Fruit fly (Drosophila melanogaster): ENCODE results near the gene Cpr72Ea.

The Cpr72Ea gene

dm6 chr3L:16392874-16393273 is 30.5 kb downstream of the Cpr72Ea start (continued):
- TF ChIP-seq CG11696 (GFP tag; IDR thresholded peaks at IDR 0.05) = no peak

- TF ChIP-seq Ets65A (GFP tag) (no peak), CG6272 (GFP tag; IDR thresholded peaks at IDR 0.05) (no peak), lbe (GFP tag; optimal IDR thresholded peaks at IDR 0.05) (no peak), Optix (GFP tag; IDR thresholded peaks at IDR 0.05) (no peak), hbn (GFP tag; IDR thresholded peaks at IDR 0.05; ENCODE audit: partially characterized antibody) (no peak), Dfd (GFP tag; optimal IDR thresholded peaks at IDR 0.05) (no peak), pita (GFP tag; optimal IDR thresholded peaks at IDR 0.05) (no peak), sim (GFP tag; IDR thresholded peaks at IDR 0.05) (no peak), CG11560 (tag; IDR thresholded peaks at IDR 0.05) (no peak), nau (GFP tag; optimal IDR thresholded peaks at IDR 0.05) (no peak), aop (GFP tag; IDR thresholded peaks at IDR 0.05) (no peak), tll (GFP tag; optimal IDR thresholded peaks at IDR 0.05) (no peak), CG14710 (tag; optimal IDR thresholded peaks at IDR 0.05) (no peak), hkb (optimal IDR thresholded peaks at IDR 0.05) (no peak), hkb (GFP tag; IDR thresholded peaks at IDR 0.05) (0 out of 2 replicates have a peak, but pooled peaks have one; percentile 8), CG4617 (GFP tag; optimal IDR thresholded peaks at IDR 0.05; ENCODE audit: borderline replicate concordance) (no peak), jumu (GFP tag; optimal IDR thresholded peaks at IDR 0.05) (no peak), schlank (tag; optimal IDR thresholded peaks at IDR 0.05) (no peak), ac (GFP tag; optimal IDR thresholded peaks at IDR 0.05) (no peak), inv (GFP tag; IDR thresholded peaks at IDR 0.05; ENCODE audit: partially characterized antibody) (no peak), CG4328 (GFP tag; optimal IDR thresholded peaks at IDR 0.05) (no peak), zen (tag; optimal IDR thresholded peaks at IDR 0.05) (peak; percentile 11), BEAF-32 (GFP tag; optimal IDR thresholded peaks at IDR 0.05) (no peak), NFAT (GFP tag; IDR thresholded peaks at IDR 0.05) (0 out of 2 replicates have a peak, but pooled peaks have one; percentile 4), CG2875 (GFP tag; optimal IDR thresholded peaks at IDR 0.05) (no peak), lab (GFP tag; optimal IDR thresholded peaks at IDR 0.05) (peak; percentile 22), CG10321 (GFP tag; IDR thresholded peaks at IDR 0.05) (peak; percentile 64; the same call in 1 of the 2 replicates), sug (tag; optimal IDR thresholded peaks at IDR 0.05) (peak; percentile 5), danr (GFP tag; IDR thresholded peaks at IDR 0.05) (no peak), Med (GFP tag) (peak; percentile 41), az2 (GFP tag; optimal IDR thresholded peaks at IDR 0.05) (no peak), Trl (optimal IDR thresholded peaks at IDR 0.05) (no peak), Trl (GFP tag; optimal IDR thresholded peaks at IDR 0.05) (no peak), en (GFP tag; optimal IDR thresholded peaks at IDR 0.05) (no peak), slp2 (GFP tag; optimal IDR thresholded peaks at IDR 0.05) (no peak), z (GFP tag; IDR thresholded peaks at IDR 0.05) (no peak), CG31224 (GFP tag; IDR thresholded peaks at IDR 0.05) (no peak), zfh2 (GFP tag; optimal IDR thresholded peaks at IDR 0.05) (no peak), CG6689 (GFP tag; IDR thresholded peaks at IDR 0.05) (no peak), CG1832 (GFP tag; optimal IDR thresholded peaks at IDR 0.05) (peak; percentile 24), CG10147 (GFP tag; optimal IDR thresholded peaks at IDR 0.05) (no peak), row (GFP tag; IDR thresholded peaks at IDR 0.05) (peak; percentile 43; the same call in 2 of the 3 replicates), oc (tag; optimal IDR thresholded peaks at IDR 0.05) (no peak), CG9215 (GFP tag; IDR thresholded peaks at IDR 0.05) (no peak), gsb-n (tag; optimal IDR thresholded peaks at IDR 0.05) (no peak), CG11085 (GFP tag; IDR thresholded peaks at IDR 0.05) (no peak), CG15011 (GFP tag; optimal IDR thresholded peaks at IDR 0.05) (no peak), CG18262 (tag; optimal IDR thresholded peaks at IDR 0.05) (no peak), CG31365 (tag; optimal IDR thresholded peaks at IDR 0.05) (no peak), CG10959 (GFP tag; IDR thresholded peaks at IDR 0.05) (no peak)
Observed at dm6 chr3L:16393700-16394099, 31.3 kb downstream of the Cpr72Ea start.
